Fruit fly (Drosophila melanogaster): Measurements from ENCODE around the gene Myc.

Gene Myc

dm6 chrX:3424963-3425362, 52.0 kb downstream of the Myc start (continued):
- TF ChIP-seq luna (GFP tag; optimal IDR thresholded peaks at IDR 0.05): no peak
- TF ChIP-seq Usf (GFP tag; optimal IDR thresholded peaks at IDR 0.05): peak; percentile 65
- peak; percentile 86 for TF ChIP-seq ara (GFP tag; IDR thresholded peaks at IDR 0.05)
- TF ChIP-seq fd64A (GFP tag; optimal IDR thresholded peaks at IDR 0.05): no peak
- TF ChIP-seq CG7372 (GFP tag; IDR thresholded peaks at IDR 0.05): peak; percentile 56
- peak; percentile 89 for TF ChIP-seq Xrp1 (GFP tag; IDR thresholded peaks at IDR 0.05)
- peak; percentile 74 for TF ChIP-seq Aef1 (GFP tag; IDR thresholded peaks at IDR 0.05)
- TF ChIP-seq ac (GFP tag; optimal IDR thresholded peaks at IDR 0.05): peak; percentile 34
- TF ChIP-seq da (GFP tag; optimal IDR thresholded peaks at IDR 0.05): peak; percentile 12
- no peak for TF ChIP-seq tll (GFP tag; optimal IDR thresholded peaks at IDR 0.05)
- TF ChIP-seq CG4730 (GFP tag; IDR thresholded peaks at IDR 0.05): peak; percentile 66
- TF ChIP-seq CG17328 (GFP tag; IDR thresholded peaks at IDR 0.05): peak; percentile 85
- TF ChIP-seq CG11456 (GFP tag; IDR thresholded peaks at IDR 0.05): peak; percentile 82
- peak; percentile 41 for TF ChIP-seq kay (GFP tag; optimal IDR thresholded peaks at IDR 0.05)
- peak; percentile 53 for TF ChIP-seq CG17802 (tag; optimal IDR thresholded peaks at IDR 0.05)
- TF ChIP-seq slp2 (GFP tag; optimal IDR thresholded peaks at IDR 0.05): peak; percentile 81
- TF ChIP-seq CG8290 (GFP tag; optimal IDR thresholded peaks at IDR 0.05): peak; percentile 45
- peak in 1 of 2 experiments; percentile 80 for TF ChIP-seq CG8290 (tag; optimal IDR thresholded peaks at IDR 0.05)
- TF ChIP-seq fd3F (GFP tag; optimal IDR thresholded peaks at IDR 0.05): peak; percentile 71
- peak in 1 of 2 experiments; percentile 76 for TF ChIP-seq eve (GFP tag; optimal IDR thresholded peaks at IDR 0.05)
- TF ChIP-seq Ets97D (GFP tag; optimal IDR thresholded peaks at IDR 0.05): peak; percentile 34
- TF ChIP-seq CG12155 (GFP tag; optimal IDR thresholded peaks at IDR 0.05): peak; percentile 71
- TF ChIP-seq CG13624 (GFP tag; optimal IDR thresholded peaks at IDR 0.05): peak; percentile 66
- no peak for TF ChIP-seq CG9797 (GFP tag; optimal IDR thresholded peaks at IDR 0.05)
- TF ChIP-seq Oli (tag; optimal IDR thresholded peaks at IDR 0.05): peak; percentile 91
- TF ChIP-seq CG7357 (GFP tag; IDR thresholded peaks at IDR 0.05): peak; percentile 66; the same call in 2 of the 3 replicates
- peak; percentile 49 for TF ChIP-seq CG9876 (GFP tag; optimal IDR thresholded peaks at IDR 0.05)
- TF ChIP-seq E2f2 (GFP tag; IDR thresholded peaks at IDR 0.05): peak; percentile 62

dm6 chrX:3426803-3427613, 54.0 kb downstream of the Myc start:
- TF ChIP-seq da (GFP tag; optimal IDR thresholded peaks at IDR 0.05) (no peak), Med (GFP tag) (peak; percentile 52), sqz (GFP tag; optimal IDR thresholded peaks at IDR 0.05) (peak; percentile 78), salm (tag; optimal IDR thresholded peaks at IDR 0.05) (peak; percentile 14), CG31388 (GFP tag; optimal IDR thresholded peaks at IDR 0.05) (no peak), exex (tag; optimal IDR thresholded peaks at IDR 0.05) (peak; percentile 9), cwo (GFP tag; optimal IDR thresholded peaks at IDR 0.05) (peak; percentile 86), ATbp (GFP tag; optimal IDR thresholded peaks at IDR 0.05) (peak; percentile 0), unpg (GFP tag; optimal IDR thresholded peaks at IDR 0.05) (peak; percentile 10), oc (tag; optimal IDR thresholded peaks at IDR 0.05) (peak; percentile 12), chinmo (GFP tag; IDR thresholded peaks at IDR 0.05; ENCODE audit: partially characterized antibody) (0 out of 4 replicates have a peak, but pooled peaks have one; percentile 60), CG16813 (GFP tag; IDR thresholded peaks at IDR 0.05; ENCODE audit: partially characterized antibody) (peak; percentile 56; the same call in 2 of the 3 replicates), Opbp (GFP tag; IDR thresholded peaks at IDR 0.05; ENCODE audit: partially characterized antibody) (peak; percentile 30; the same call in 1 of the 3 replicates), kni (GFP tag; optimal IDR thresholded peaks at IDR 0.05) (peak; percentile 7), sens (GFP tag) (peak; percentile 6), CG17359 (tag; optimal IDR thresholded peaks at IDR 0.05) (peak; percentile 23), grn (GFP tag; optimal IDR thresholded peaks at IDR 0.05) (peak; percentile 95), Bgb (GFP tag; IDR thresholded peaks at IDR 0.05; ENCODE audit: partially characterized antibody) (peak; percentile 13; the same call in 1 of the 2 replicates), otp (GFP tag; IDR thresholded peaks at IDR 0.05) (peak; percentile 48; the same call in 1 of the 3 replicates), Scr (GFP tag; IDR thresholded peaks at IDR 0.05; ENCODE audit: partially characterized antibody) (peak; percentile 40; the same call in 1 of the 2 replicates), CG30403 (GFP tag; optimal IDR thresholded peaks at IDR 0.05) (no peak), zen2 (GFP tag; IDR thresholded peaks at IDR 0.05; ENCODE audit: partially characterized antibody) (no peak)
